Worm (Caenorhabditis elegans) whole organism, L1 larva: ENCODE results near the gene nhr-119.
A peak's percentile ranks its signal among the peaks of the same experiment; 100 is the strongest.

Experiments
- C16A3.4 ChIP-seq: fragments of 150-350 bp; optimal IDR thresholded peaks from 2 replicates; lab custom pipeline; 2014; ENCODE audit warnings: missing biosample characterization, missing genetic modification characterization
- Y116A8C.19 ChIP-seq: sonication (generic microtip); optimal IDR thresholded peaks from 2 replicates; lab custom pipeline; 2016; ENCODE audit warnings: missing compliant biosample characterization, missing genetic modification characterization, borderline replicate concordance
- aly-2 ChIP-seq: fragments of 150-350 bp; optimal IDR thresholded peaks from 2 replicates; lab custom pipeline; 2014; ENCODE audit warnings: missing biosample characterization, missing genetic modification characterization
- blmp-1 ChIP-seq: fragments of 150-350 bp; optimal IDR thresholded peaks from 2 replicates; lab custom pipeline; 2014; ENCODE audit warnings: missing biosample characterization, missing genetic modification characterization
- ceh-63 ChIP-seq: fragments of 200-800 bp; sonication (Bioruptor generic); optimal IDR thresholded peaks from 2 replicates; lab custom pipeline; 2018; ENCODE audit warnings: mild to moderate bottlenecking, missing genetic modification characterization, missing compliant biosample characterization
- ceh-82 ChIP-seq, 3 experiments: fragments of 150-350 bp in 1 of 3; sonication (generic microtip) in 2 of 3; optimal IDR thresholded peaks; 2 replicates each; lab custom pipeline; 2014 to 2017; ENCODE audit warnings: missing biosample characterization in 3 of 3, missing genetic modification characterization in 3 of 3
- ceh-88 ChIP-seq: fragments of 200-800 bp; sonication (Bioruptor generic); IDR thresholded peaks from 2 replicates; pipeline ENCODE4 v1.3.6; 2022; ENCODE audit warnings: missing genetic modification characterization, missing compliant biosample characterization
- dpl-1 ChIP-seq, 3 experiments: fragments of 150-350 bp in 2 of 3; sonication (generic microtip) in 1 of 3; optimal IDR thresholded peaks; 2 replicates each; lab custom pipeline; 2014 to 2017; ENCODE audit warnings: missing biosample characterization in 3 of 3, missing genetic modification characterization in 3 of 3, missing genetic modification reagents in 3 of 3
- dsc-1 ChIP-seq: sonication (generic microtip); optimal IDR thresholded peaks from 2 replicates; lab custom pipeline; 2016; ENCODE audit warnings: mild to moderate bottlenecking, missing genetic modification characterization, missing compliant biosample characterization
- efl-1 ChIP-seq, 4 experiments: fragments of 150-350 bp; optimal IDR thresholded peaks in 3 of 4; peaks in 1 of 4; 1 replicate in 1 of 4; 2 replicates in 3 of 4; lab custom pipeline; 2014; ENCODE audit warnings: missing biosample characterization in 2 of 4, missing genetic modification characterization in 2 of 4, missing genetic modification reagents in 2 of 4
- egl-13 ChIP-seq: sonication (generic microtip); optimal IDR thresholded peaks from 2 replicates; lab custom pipeline; 2016; ENCODE audit warnings: missing genotype, missing genetic modification reagents, missing genetic modification characterization, missing compliant biosample characterization
- egl-27 ChIP-seq, 2 experiments: fragments of 150-350 bp in 1 of 2; sonication (generic microtip); optimal IDR thresholded peaks; 3 replicates each; lab custom pipeline; 2017 to 2018; ENCODE audit warnings: missing biosample characterization in 2 of 2, missing genetic modification characterization in 2 of 2, missing genetic modification reagents in 2 of 2
- elt-2 ChIP-seq: sonication (generic microtip); optimal IDR thresholded peaks from 2 replicates; lab custom pipeline; 2016; ENCODE audit warnings: missing genetic modification characterization, mild to moderate bottlenecking, inconsistent platforms, missing compliant biosample characterization, missing genetic modification reagents
- elt-3 ChIP-seq, 6 experiments: fragments of 150-350 bp in 1 of 6; sonication (generic microtip); optimal IDR thresholded peaks; 2 replicates each; lab custom pipeline; 2017 to 2018; ENCODE audit warnings: missing biosample characterization in 6 of 6, missing genetic modification characterization in 6 of 6, inconsistent platforms in 1 of 6
- ets-5 ChIP-seq: fragments of 200-800 bp; sonication (Bioruptor generic); IDR thresholded peaks from 2 replicates; pipeline ENCODE4 v1.3.6; 2022; ENCODE audit warnings: missing genetic modification characterization, missing compliant biosample characterization
- fkh-10 ChIP-seq: sonication (generic microtip); optimal IDR thresholded peaks from 2 replicates; lab custom pipeline; 2017; ENCODE audit warnings: missing biosample characterization, missing genetic modification reagents, missing genetic modification characterization
- fkh-4 ChIP-seq: sonication (generic microtip); optimal IDR thresholded peaks from 2 replicates; lab custom pipeline; 2016; ENCODE audit warnings: missing compliant biosample characterization, missing genetic modification characterization, borderline replicate concordance
- fkh-8 ChIP-seq: sonication (generic microtip); optimal IDR thresholded peaks from 2 replicates; lab custom pipeline; 2016; ENCODE audit warnings: mild to moderate bottlenecking, missing genetic modification characterization, missing compliant biosample characterization
- fos-1 ChIP-seq: fragments of 150-350 bp; optimal IDR thresholded peaks from 2 replicates; lab custom pipeline; 2014; ENCODE audit warnings: missing biosample characterization, missing genetic modification characterization
- hlh-17 ChIP-seq: fragments of 200-800 bp; sonication (Bioruptor generic); optimal IDR thresholded peaks from 2 replicates; lab custom pipeline; 2018; ENCODE audit warnings: missing genetic modification characterization, mild to moderate bottlenecking, missing compliant biosample characterization, moderate library complexity, borderline replicate concordance
- jun-1 ChIP-seq: fragments of 150-350 bp; optimal IDR thresholded peaks from 2 replicates; lab custom pipeline; 2014; ENCODE audit warnings: missing biosample characterization, missing genetic modification reagents, missing genetic modification characterization
- lin-14 ChIP-seq: fragments of 200-800 bp; sonication (Bioruptor generic); optimal IDR thresholded peaks from 2 replicates; lab custom pipeline; 2018; ENCODE audit warnings: mild to moderate bottlenecking, missing genetic modification characterization, moderate library complexity, missing compliant biosample characterization
- lin-35 ChIP-seq, 2 experiments: fragments of 150-350 bp; optimal IDR thresholded peaks; 2 replicates each; lab custom pipeline; 2014; ENCODE audit warnings: missing biosample characterization in 2 of 2, missing genetic modification characterization in 2 of 2, missing genetic modification reagents in 2 of 2
- lsy-2 ChIP-seq, 2 experiments: fragments of 150-350 bp; optimal IDR thresholded peaks; 2 replicates each; lab custom pipeline; 2014; ENCODE audit warnings: missing biosample characterization in 2 of 2, missing genetic modification characterization in 2 of 2
- mef-2 ChIP-seq: fragments of 150-350 bp; optimal IDR thresholded peaks from 2 replicates; lab custom pipeline; 2014; ENCODE audit warnings: missing biosample characterization, missing genetic modification characterization
- mep-1 ChIP-seq: fragments of 150-350 bp; optimal IDR thresholded peaks from 2 replicates; lab custom pipeline; 2014; ENCODE audit warnings: missing biosample characterization, missing genetic modification characterization
- nhr-12 ChIP-seq: sonication (generic microtip); optimal IDR thresholded peaks from 2 replicates; lab custom pipeline; 2017; ENCODE audit warnings: missing biosample characterization, missing genetic modification characterization
- nhr-19 ChIP-seq: fragments of 200-800 bp; sonication (Bioruptor generic); conservative IDR thresholded peaks from 2 replicates; pipeline ENCODE4 v1.3.6; 2022; ENCODE audit warnings: missing genetic modification characterization, missing compliant biosample characterization
- nhr-20 ChIP-seq: sonication (generic microtip); optimal IDR thresholded peaks from 2 replicates; lab custom pipeline; 2016; ENCODE audit warnings: mild to moderate bottlenecking, missing genetic modification characterization, missing compliant biosample characterization
- nhr-237 ChIP-seq: fragments of 150-350 bp; optimal IDR thresholded peaks from 2 replicates; lab custom pipeline; 2014; ENCODE audit warnings: missing biosample characterization, missing genetic modification characterization
- nhr-28 ChIP-seq: fragments of 150-350 bp; optimal IDR thresholded peaks from 2 replicates; lab custom pipeline; 2014; ENCODE audit warnings: missing biosample characterization, missing genetic modification characterization
- nhr-47 ChIP-seq: sonication (generic microtip); optimal IDR thresholded peaks from 2 replicates; lab custom pipeline; 2016; ENCODE audit warnings: mild to moderate bottlenecking, missing genetic modification characterization, moderate library complexity, missing compliant biosample characterization
- nhr-76 ChIP-seq: sonication (generic microtip); optimal IDR thresholded peaks from 2 replicates; lab custom pipeline; 2017; ENCODE audit warnings: missing biosample characterization, missing genetic modification characterization
- nhr-77 ChIP-seq: fragments of 150-350 bp; optimal IDR thresholded peaks from 2 replicates; lab custom pipeline; 2014; ENCODE audit warnings: missing biosample characterization, missing genetic modification characterization
- nhr-85 ChIP-seq: sonication (generic microtip); peaks from one replicate; lab custom pipeline; 2016; ENCODE audit warnings: missing genetic modification characterization, inconsistent platforms, missing compliant biosample characterization
- nhr-90 ChIP-seq: sonication (generic microtip); optimal IDR thresholded peaks from 2 replicates; lab custom pipeline; 2016; ENCODE audit warnings: mild to moderate bottlenecking, missing genetic modification characterization, missing compliant biosample characterization; ENCODE audit not compliant: poor library complexity
- pqm-1 ChIP-seq: sonication (generic microtip); optimal IDR thresholded peaks from 3 replicates; lab custom pipeline; 2017; ENCODE audit warnings: missing biosample characterization, missing genetic modification characterization
- rnt-1 ChIP-seq: sonication (generic microtip); optimal IDR thresholded peaks from 2 replicates; lab custom pipeline; 2016; ENCODE audit warnings: mild to moderate bottlenecking, missing genetic modification characterization, moderate library complexity, missing compliant biosample characterization
- snpc-4 ChIP-seq: fragments of 150-350 bp; optimal IDR thresholded peaks from 2 replicates; lab custom pipeline; 2014; ENCODE audit warnings: missing biosample characterization, missing genetic modification characterization
- sptf-1 ChIP-seq: fragments of 150-350 bp; optimal IDR thresholded peaks from 2 replicates; lab custom pipeline; 2014; ENCODE audit warnings: missing biosample characterization, missing genetic modification characterization
- sup-37 ChIP-seq: fragments of 200-800 bp; sonication (Bioruptor generic); optimal IDR thresholded peaks from 2 replicates; lab custom pipeline; 2018; ENCODE audit warnings: mild to moderate bottlenecking, missing genetic modification characterization, missing compliant biosample characterization
- tbx-2 ChIP-seq: sonication (generic microtip); optimal IDR thresholded peaks from 2 replicates; lab custom pipeline; 2016; ENCODE audit warnings: missing genetic modification characterization, missing compliant biosample characterization
- tlp-1 ChIP-seq: fragments of 150-350 bp; optimal IDR thresholded peaks from 2 replicates; lab custom pipeline; 2014; ENCODE audit warnings: missing biosample characterization, missing genetic modification characterization
- unc-86 ChIP-seq: sonication (generic microtip); optimal IDR thresholded peaks from 2 replicates; lab custom pipeline; 2016; ENCODE audit warnings: missing genetic modification characterization, missing compliant biosample characterization
- vab-15 ChIP-seq: sonication (generic microtip); optimal IDR thresholded peaks from 2 replicates; lab custom pipeline; 2017; ENCODE audit warnings: missing genotype, mild to moderate bottlenecking, missing genetic modification characterization, missing compliant biosample characterization
- xbp-1 ChIP-seq: sonication (generic microtip); optimal IDR thresholded peaks from 2 replicates; lab custom pipeline; 2016; ENCODE audit warnings: missing genetic modification characterization, missing compliant biosample characterization

nhr-119 gene

ce11 chrII:2834105-2834504 lies 33.7 kb upstream of the nhr-119 start:
- TF ChIP-seq blmp-1 (tag; lab: Kevin White, UChicago) (peak; percentile 0), lin-35 (GFP tag; optimal IDR thresholded peaks at IDR 0.05; lab: Kevin White, UChicago) (peak in 1 of 2 experiments; percentile 44), elt-3 (tag; optimal IDR thresholded peaks at IDR 0.05; lab: Kevin White, UChicago) (peak in 1 of 6 experiments; percentile 53), dpl-1 (GFP tag; optimal IDR thresholded peaks at IDR 0.05; lab: Kevin White, UChicago) (peak in 1 of 3 experiments; percentile 4), nhr-20 (tag; lab: Kevin White, UChicago) (peak; percentile 20), nhr-90 (tag; lab: Kevin White, UChicago) (no peak), efl-1 (optimal IDR thresholded peaks at IDR 0.05; lab: Kevin White, UChicago) (no peak), efl-1 (GFP tag; optimal IDR thresholded peaks at IDR 0.05 in 1 of 2; lab: Kevin White, UChicago) (peak in 1 of 2 experiments; percentile 77), unc-86 (tag; lab: Kevin White, UChicago) (no peak), elt-2 (tag; lab: Kevin White, UChicago) (peak; percentile 83)

ce11 chrII:2832539-2832938 lies 32.1 kb upstream of the nhr-119 start:
- peak; percentile 27 for TF ChIP-seq nhr-85 (tag; lab: Kevin White, UChicago)
- TF ChIP-seq rnt-1 (tag; lab: Kevin White, UChicago): peak; percentile 13
- TF ChIP-seq lin-35 (GFP tag; optimal IDR thresholded peaks at IDR 0.05; lab: Kevin White, UChicago): no peak

- no peak for TF ChIP-seq sup-37 (GFP tag; lab: Kevin White, UChicago)
- TF ChIP-seq ets-5 (GFP tag; lab: Robert Waterston, UW): no peak
- TF ChIP-seq nhr-76 (tag; lab: Kevin White, UChicago): no peak
- no peak for TF ChIP-seq ceh-88 (GFP tag; lab: Robert Waterston, UW)
- TF ChIP-seq fkh-10 (GFP tag; lab: Kevin White, UChicago): no peak
- no peak for TF ChIP-seq C16A3.4 (tag; lab: Kevin White, UChicago)
- TF ChIP-seq dsc-1 (tag; lab: Kevin White, UChicago): no peak
- TF ChIP-seq snpc-4 (tag; lab: Kevin White, UChicago): no peak
- peak; percentile 52 for TF ChIP-seq blmp-1 (tag; lab: Kevin White, UChicago)
- peak; percentile 44 for TF ChIP-seq nhr-20 (tag; lab: Kevin White, UChicago)
- no peak for TF ChIP-seq pqm-1 (tag; lab: Kevin White, UChicago)
- no peak for TF ChIP-seq aly-2 (tag; lab: Kevin White, UChicago)
- TF ChIP-seq nhr-47 (tag; lab: Kevin White, UChicago): no peak
- no peak for TF ChIP-seq nhr-237 (tag; lab: Kevin White, UChicago)
- TF ChIP-seq sptf-1 (tag; lab: Kevin White, UChicago): no peak
- TF ChIP-seq nhr-19 (GFP tag; lab: Robert Waterston, UW): no peak
- TF ChIP-seq fkh-8 (tag; lab: Kevin White, UChicago): no peak
- TF ChIP-seq jun-1 (tag; lab: Kevin White, UChicago): no peak
- TF ChIP-seq ceh-63 (GFP tag; lab: Kevin White, UChicago): no peak
- TF ChIP-seq nhr-90 (tag; lab: Kevin White, UChicago): peak; percentile 6
- no peak for TF ChIP-seq vab-15 (tag; lab: Kevin White, UChicago)
- TF ChIP-seq mep-1 (tag; lab: Kevin White, UChicago): peak; percentile 48
- no peak for TF ChIP-seq hlh-17 (GFP tag; lab: Kevin White, UChicago)
- TF ChIP-seq mef-2: peak; percentile 43
- TF ChIP-seq rnt-1 (tag; lab: Kevin White, UChicago): peak; percentile 41
- peak in 1 of 6 experiments; percentile 38 for TF ChIP-seq elt-3 (tag; optimal IDR thresholded peaks at IDR 0.05; lab: Kevin White, UChicago)
- peak; percentile 7 for TF ChIP-seq xbp-1 (tag; lab: Kevin White, UChicago)
- TF ChIP-seq lsy-2 (tag; optimal IDR thresholded peaks at IDR 0.05; lab: Kevin White, UChicago): peak; percentile 40 to 54
- peak; percentile 61 for TF ChIP-seq nhr-85 (tag; lab: Kevin White, UChicago)
- TF ChIP-seq egl-27 (tag; optimal IDR thresholded peaks at IDR 0.05; lab: Kevin White, UChicago): no peak
- no peak for TF ChIP-seq tlp-1 (tag; lab: Kevin White, UChicago)
- TF ChIP-seq fkh-4 (tag; lab: Kevin White, UChicago): no peak
- TF ChIP-seq nhr-28: no peak
- no peak for TF ChIP-seq nhr-12 (tag; lab: Kevin White, UChicago)
- no peak for TF ChIP-seq fos-1 (tag; lab: Kevin White, UChicago)
- peak; percentile 9 for TF ChIP-seq nhr-77 (tag; lab: Kevin White, UChicago)
- TF ChIP-seq egl-13 (tag; lab: Kevin White, UChicago): no peak
- peak; percentile 28 for TF ChIP-seq tbx-2 (tag; lab: Kevin White, UChicago)
- peak in 1 of 3 experiments; percentile 6 for TF ChIP-seq ceh-82 (tag; optimal IDR thresholded peaks at IDR 0.05; lab: Kevin White, UChicago)
- TF ChIP-seq lin-14 (GFP tag; lab: Kevin White, UChicago): peak; percentile 77
- no peak for TF ChIP-seq Y116A8C.19 (tag; lab: Kevin White, UChicago)
- TF ChIP-seq dpl-1 (GFP tag; optimal IDR thresholded peaks at IDR 0.05; lab: Kevin White, UChicago): peak in 2 of 3 experiments; percentile 10 to 15
- TF ChIP-seq efl-1 (optimal IDR thresholded peaks at IDR 0.05; lab: Kevin White, UChicago): peak; percentile 13 to 36
- no peak for TF ChIP-seq efl-1 (GFP tag; optimal IDR thresholded peaks at IDR 0.05 in 1 of 2; lab: Kevin White, UChicago)
These were observed 31.7 kb upstream of the nhr-119 start for ce11 chrII:2832098-2832497.
